Fruit fly (Drosophila melanogaster) whole organism, prepupa: ENCODE data around the gene eIF3h.

Source experiments
- CG1621 ChIP-seq: fragments of 200-800 bp; sonication (Bioruptor generic); optimal IDR thresholded peaks from 3 replicates; lab custom pipeline; 2018; ENCODE audit warnings: missing biosample characterization, mild to moderate bottlenecking, missing genetic modification characterization
- CG34406 ChIP-seq: fragments of 200-800 bp; sonication (Bioruptor generic); optimal IDR thresholded peaks from 3 replicates; lab custom pipeline; 2016; ENCODE audit warnings: missing biosample characterization, missing genetic modification characterization
- CG3919 ChIP-seq: fragments of 200-800 bp; sonication (Bioruptor generic); optimal IDR thresholded peaks from 3 replicates; lab custom pipeline; 2016; ENCODE audit warnings: missing biosample characterization, missing genetic modification characterization
- Eip78C ChIP-seq: fragments of 200-800 bp; sonication (Bioruptor generic); peaks from one replicate; lab custom pipeline; 2016; ENCODE audit warnings: missing biosample characterization, missing genetic modification characterization
- Hr39 ChIP-seq: fragments of 200-800 bp; sonication (Bioruptor generic); optimal IDR thresholded peaks from 2 replicates; lab custom pipeline; 2016; ENCODE audit warnings: missing biosample characterization, missing genetic modification characterization
- OdsH ChIP-seq: fragments of 200-800 bp; sonication (Bioruptor generic); optimal IDR thresholded peaks from 3 replicates; lab custom pipeline; 2016; ENCODE audit warnings: missing biosample characterization, missing genetic modification characterization
- Sox102F ChIP-seq: fragments of 200-800 bp; sonication (Bioruptor generic); optimal IDR thresholded peaks from 2 replicates; lab custom pipeline; 2016; ENCODE audit warnings: missing biosample characterization, mild to moderate bottlenecking, missing genetic modification characterization
- esn ChIP-seq: fragments of 200-800 bp; sonication (Bioruptor generic); optimal IDR thresholded peaks from 2 replicates; lab custom pipeline; 2016; ENCODE audit warnings: missing biosample characterization, mild to moderate bottlenecking, missing genetic modification characterization, moderate library complexity
- fkh ChIP-seq: fragments of 200-800 bp; sonication (Bioruptor generic); optimal IDR thresholded peaks from 3 replicates; lab custom pipeline; 2017; ENCODE audit warnings: missing biosample characterization, mild to moderate bottlenecking, missing genetic modification characterization, moderate library complexity
- pdm3 ChIP-seq: fragments of 200-800 bp; sonication (Bioruptor generic); optimal IDR thresholded peaks from 3 replicates; lab custom pipeline; 2016; ENCODE audit warnings: missing biosample characterization, missing genetic modification characterization

dm6 chr2L:5060515-5060914, 7.6 kb upstream of the eIF3h start, which contains the start of gene qtc:
- TF ChIP-seq CG1621 (tag; lab: Kevin White, UChicago) (no peak), OdsH (no peak), esn (GFP tag; lab: Kevin White, UChicago) (no peak), Eip78C (GFP tag; lab: Kevin White, UChicago) (no peak), Hr39 (GFP tag; lab: Kevin White, UChicago) (no peak), CG3919 (GFP tag; lab: Kevin White, UChicago) (no peak), CG34406 (no peak), fkh (GFP tag; lab: Kevin White, UChicago) (no peak), pdm3 (no peak), Sox102F (GFP tag; lab: Kevin White, UChicago) (no peak)
